Worm (Caenorhabditis elegans) whole organism, young adult: Measurements from ENCODE around the gene Y57G11C.43.

Experiments
- B0019.2 ChIP-seq: fragments of 200-800 bp; sonication (Bioruptor generic); conservative IDR thresholded peaks from 2 replicates; pipeline ENCODE4 v1.3.6; 2022; ENCODE audit warnings: missing genetic modification reagents, missing genetic modification characterization, missing compliant biosample characterization
- F22D6.2 ChIP-seq: sonication (generic microtip); optimal IDR thresholded peaks from 2 replicates; lab custom pipeline; 2016; ENCODE audit warnings: mild to moderate bottlenecking, missing genetic modification characterization, missing compliant biosample characterization
- F39B2.1 ChIP-seq: fragments of 200-800 bp; sonication (Bioruptor generic); IDR thresholded peaks from 2 replicates; pipeline ENCODE4 v1.3.6; 2022; ENCODE audit warnings: missing genetic modification reagents, missing genetic modification characterization, missing compliant biosample characterization
- F49E8.2 ChIP-seq: sonication (generic microtip); optimal IDR thresholded peaks from 3 replicates; lab custom pipeline; 2017; ENCODE audit warnings: missing genetic modification characterization, mild to moderate bottlenecking, missing compliant biosample characterization, antibody characterized with exemption, moderate library complexity; ENCODE audit not compliant: insufficient read depth
- F55B11.4 ChIP-seq: sonication (generic microtip); optimal IDR thresholded peaks from 2 replicates; lab custom pipeline; 2016; ENCODE audit warnings: missing compliant biosample characterization, missing genetic modification characterization, borderline replicate concordance; ENCODE audit not compliant: insufficient read depth
- F57C9.4 ChIP-seq: sonication (generic microtip); optimal IDR thresholded peaks from 2 replicates; lab custom pipeline; 2017; ENCODE audit warnings: mild to moderate bottlenecking, missing genetic modification characterization, missing compliant biosample characterization
- T07F8.4 ChIP-seq: sonication (generic microtip); optimal IDR thresholded peaks from 2 replicates; lab custom pipeline; 2016; ENCODE audit warnings: mild to moderate bottlenecking, missing genetic modification characterization, moderate library complexity, missing compliant biosample characterization
- Y56A3A.18 ChIP-seq: fragments of 200-800 bp; sonication (Bioruptor generic); IDR thresholded peaks from 2 replicates; pipeline ENCODE4 v1.3.6; 2022; ENCODE audit warnings: missing genetic modification reagents, missing genetic modification characterization, missing compliant biosample characterization
- ZK185.1 ChIP-seq: sonication (generic microtip); optimal IDR thresholded peaks from 2 replicates; lab custom pipeline; 2016; ENCODE audit warnings: mild to moderate bottlenecking, missing genetic modification characterization, missing compliant biosample characterization; ENCODE audit not compliant: poor library complexity, severe bottlenecking
- akir-1 ChIP-seq: fragments of 200-800 bp; sonication (Bioruptor generic); optimal IDR thresholded peaks from 2 replicates; lab custom pipeline; 2018; ENCODE audit warnings: mild to moderate bottlenecking, missing genetic modification characterization, moderate library complexity, missing compliant biosample characterization
- aptf-2 ChIP-seq: fragments of 200-800 bp; sonication (Bioruptor generic); conservative IDR thresholded peaks from 2 replicates; pipeline ENCODE4 v1.3.6; 2022; ENCODE audit warnings: missing genetic modification reagents, missing genetic modification characterization, missing compliant biosample characterization
- aptf-3 ChIP-seq: fragments of 200-800 bp; sonication (Bioruptor generic); IDR thresholded peaks from 2 replicates; pipeline ENCODE4 v1.3.6; 2022; ENCODE audit warnings: missing genetic modification characterization, missing compliant biosample characterization
- bed-1 ChIP-seq: fragments of 200-800 bp; sonication (Bioruptor generic); IDR thresholded peaks from 2 replicates; pipeline ENCODE4 v1.3.6; 2022; ENCODE audit warnings: missing genetic modification reagents, missing genetic modification characterization, missing compliant biosample characterization
- bed-2 ChIP-seq: fragments of 200-800 bp; sonication (Bioruptor generic); IDR thresholded peaks from 2 replicates; pipeline ENCODE4 v1.3.6; 2022; ENCODE audit warnings: missing genetic modification reagents, missing genetic modification characterization, missing compliant biosample characterization
- cebp-1 ChIP-seq, 2 experiments: fragments of 200-800 bp in 1 of 2; sonication (Bioruptor generic) in 1 of 2; sonication (generic microtip) in 1 of 2; IDR thresholded peaks in 1 of 2; optimal IDR thresholded peaks in 1 of 2; 2 replicates each; pipeline versions ENCODE4 v1.3.6 to Lab custom; 2017 to 2022; ENCODE audit warnings: missing compliant biosample characterization in 2 of 2, missing genetic modification characterization in 2 of 2, mild to moderate bottlenecking in 1 of 2, missing genetic modification reagents in 1 of 2, moderate library complexity in 1 of 2
- ceh-40 ChIP-seq: fragments of 200-800 bp; sonication (Bioruptor generic); IDR thresholded peaks from 2 replicates; pipeline ENCODE4 v1.3.6; 2022; ENCODE audit warnings: missing genetic modification characterization, missing compliant biosample characterization
- ceh-58 ChIP-seq: fragments of 200-800 bp; sonication (Bioruptor generic); IDR thresholded peaks from 2 replicates; pipeline ENCODE4 v1.3.6; 2022; ENCODE audit warnings: missing genetic modification characterization, missing compliant biosample characterization
- dpff-1 ChIP-seq: sonication (generic microtip); optimal IDR thresholded peaks from 2 replicates; lab custom pipeline; 2017; ENCODE audit warnings: mild to moderate bottlenecking, missing genetic modification characterization, missing compliant biosample characterization
- efl-1 ChIP-seq: fragments of 150-350 bp; optimal IDR thresholded peaks from 2 replicates; lab custom pipeline; 2014; ENCODE audit warnings: missing biosample characterization, missing genetic modification reagents, missing genetic modification characterization
- egl-44 ChIP-seq: fragments of 200-800 bp; sonication (Bioruptor generic); IDR thresholded peaks from 2 replicates; pipeline ENCODE4 v1.3.6; 2022; ENCODE audit warnings: missing genetic modification reagents, missing genetic modification characterization, missing compliant biosample characterization
- ekl-4 ChIP-seq: fragments of 200-800 bp; sonication (Bioruptor generic); IDR thresholded peaks from 2 replicates; pipeline ENCODE4 v1.3.6; 2022; ENCODE audit warnings: missing genetic modification reagents, missing genetic modification characterization, missing compliant biosample characterization
- fkh-3 ChIP-seq: sonication (generic microtip); optimal IDR thresholded peaks from 2 replicates; lab custom pipeline; 2016; ENCODE audit warnings: mild to moderate bottlenecking, missing genetic modification characterization, missing compliant biosample characterization
- gei-17 ChIP-seq: fragments of 200-800 bp; sonication (Bioruptor generic); optimal IDR thresholded peaks from 2 replicates; lab custom pipeline; 2018; ENCODE audit warnings: mild to moderate bottlenecking, missing genetic modification characterization, missing compliant biosample characterization
- hlh-12 ChIP-seq: sonication (generic microtip); optimal IDR thresholded peaks from 2 replicates; lab custom pipeline; 2016; ENCODE audit warnings: missing genetic modification characterization, missing compliant biosample characterization
- hrde-1 ChIP-seq: sonication (generic microtip); optimal IDR thresholded peaks from 2 replicates; lab custom pipeline; 2016; ENCODE audit warnings: missing genetic modification characterization, mild to moderate bottlenecking, missing compliant biosample characterization, moderate library complexity, missing genotype, missing genetic modification reagents, borderline replicate concordance
- lag-1 ChIP-seq: fragments of 200-800 bp; sonication (Bioruptor generic); IDR thresholded peaks from 2 replicates; pipeline ENCODE4 v1.3.6; 2022; ENCODE audit warnings: missing genetic modification reagents, missing genetic modification characterization, missing compliant biosample characterization
- lin-35 ChIP-seq, 3 experiments: fragments of 150-350 bp in 2 of 3; sonication (generic microtip) in 1 of 3; optimal IDR thresholded peaks; 2 replicates each; lab custom pipeline; 2014 to 2018; ENCODE audit warnings: missing biosample characterization in 3 of 3, missing genetic modification characterization in 3 of 3, missing genetic modification reagents in 3 of 3
- lir-1 ChIP-seq: fragments of 200-800 bp; sonication (Bioruptor generic); conservative IDR thresholded peaks from 2 replicates; pipeline ENCODE4 v1.3.6; 2022; ENCODE audit warnings: missing genetic modification reagents, missing genetic modification characterization, missing compliant biosample characterization
- lsy-27 ChIP-seq: sonication (generic microtip); optimal IDR thresholded peaks from 2 replicates; lab custom pipeline; 2017; ENCODE audit warnings: missing genetic modification characterization, mild to moderate bottlenecking, missing compliant biosample characterization, antibody characterized with exemption, missing genotype, borderline replicate concordance; ENCODE audit not compliant: insufficient read depth
- madf-6 ChIP-seq: fragments of 200-800 bp; sonication (Bioruptor generic); IDR thresholded peaks from 2 replicates; pipeline ENCODE4 v1.3.6; 2022; ENCODE audit warnings: missing genetic modification reagents, missing genetic modification characterization, missing compliant biosample characterization
- madf-8 ChIP-seq: fragments of 200-800 bp; sonication (Bioruptor generic); conservative IDR thresholded peaks from 2 replicates; pipeline ENCODE4 v1.3.6; 2022; ENCODE audit warnings: missing genetic modification reagents, missing genetic modification characterization, missing compliant biosample characterization
- nfya-2 ChIP-seq: fragments of 200-800 bp; sonication (Bioruptor generic); IDR thresholded peaks from 2 replicates; pipeline ENCODE4 v1.3.6; 2022; ENCODE audit warnings: missing genetic modification reagents, missing genetic modification characterization, missing compliant biosample characterization
- nhr-120 ChIP-seq: fragments of 200-800 bp; sonication (Bioruptor generic); IDR thresholded peaks from 2 replicates; pipeline ENCODE4 v1.3.6; 2022; ENCODE audit warnings: missing genetic modification characterization, missing compliant biosample characterization
- pbrm-1 ChIP-seq: fragments of 200-800 bp; sonication (Bioruptor generic); IDR thresholded peaks from 2 replicates; pipeline ENCODE4 v1.3.6; 2022; ENCODE audit warnings: missing genetic modification reagents, missing genetic modification characterization, missing compliant biosample characterization
- rec-8 ChIP-seq, 2 experiments: sonication (generic microtip); optimal IDR thresholded peaks; 2 replicates each; lab custom pipeline; 2016; ENCODE audit warnings: mild to moderate bottlenecking in 2 of 2, missing genetic modification characterization in 2 of 2, missing genetic modification reagents in 2 of 2, missing genotype in 2 of 2, missing biosample characterization in 1 of 2, missing compliant biosample characterization in 1 of 2, moderate library complexity in 1 of 2
- sdz-38 ChIP-seq: sonication (generic microtip); optimal IDR thresholded peaks from 2 replicates; lab custom pipeline; 2016; ENCODE audit warnings: missing genotype, missing genetic modification characterization, missing compliant biosample characterization
- sea-2 ChIP-seq: fragments of 200-800 bp; sonication (Bioruptor generic); IDR thresholded peaks from 2 replicates; pipeline ENCODE4 v1.3.6; 2022; ENCODE audit warnings: missing genetic modification characterization, missing compliant biosample characterization
- snpc-1.1 ChIP-seq: sonication (generic microtip); optimal IDR thresholded peaks from 2 replicates; lab custom pipeline; 2017; ENCODE audit warnings: missing genetic modification characterization, mild to moderate bottlenecking, missing compliant biosample characterization, antibody characterized with exemption, moderate library complexity, missing genotype, missing genetic modification reagents; ENCODE audit not compliant: insufficient read depth
- somi-1 ChIP-seq: fragments of 200-800 bp; sonication (Bioruptor generic); optimal IDR thresholded peaks from 2 replicates; lab custom pipeline; 2018; ENCODE audit warnings: mild to moderate bottlenecking, missing genetic modification characterization, missing compliant biosample characterization
- tbx-9 ChIP-seq: sonication (generic microtip); optimal IDR thresholded peaks from 2 replicates; lab custom pipeline; 2016; ENCODE audit warnings: borderline replicate concordance, missing genetic modification characterization, inconsistent platforms, missing compliant biosample characterization
- tlf-1 ChIP-seq: fragments of 200-800 bp; sonication (Bioruptor generic); optimal IDR thresholded peaks from 2 replicates; lab custom pipeline; 2018; ENCODE audit warnings: mild to moderate bottlenecking, missing genetic modification characterization, missing compliant biosample characterization
- unc-62 ChIP-seq: fragments of 150-350 bp; optimal IDR thresholded peaks from 2 replicates; lab custom pipeline; 2014; ENCODE audit warnings: missing biosample characterization, missing genetic modification reagents, missing genetic modification characterization
- xnd-1 ChIP-seq: sonication (generic microtip); optimal IDR thresholded peaks from 2 replicates; lab custom pipeline; 2016; ENCODE audit warnings: missing genotype, missing genetic modification reagents, missing genetic modification characterization, missing compliant biosample characterization
- zim-3 ChIP-seq: sonication (generic microtip); optimal IDR thresholded peaks from 2 replicates; lab custom pipeline; 2017; ENCODE audit warnings: mild to moderate bottlenecking, missing genetic modification characterization, moderate library complexity, missing compliant biosample characterization
- ztf-22 ChIP-seq: fragments of 200-800 bp; sonication (Bioruptor generic); optimal IDR thresholded peaks from 2 replicates; lab custom pipeline; 2018; ENCODE audit warnings: mild to moderate bottlenecking, missing genetic modification characterization, moderate library complexity, missing compliant biosample characterization
- ztf-3 ChIP-seq: fragments of 200-800 bp; sonication (Bioruptor generic); optimal IDR thresholded peaks from 2 replicates; lab custom pipeline; 2018; ENCODE audit warnings: mild to moderate bottlenecking, missing genetic modification characterization, missing compliant biosample characterization
- ztf-6 ChIP-seq: fragments of 200-800 bp; sonication (Bioruptor generic); IDR thresholded peaks from 2 replicates; pipeline ENCODE4 v1.3.6; 2022; ENCODE audit warnings: missing genetic modification reagents, missing genetic modification characterization, missing compliant biosample characterization

Y57G11C.43 gene

ce11 chrIV:14767693-14768251, 1.5 kb upstream of the Y57G11C.43 start, which contains the start of the genes mrps-7 and Y57G11C.3 (continued):
- TF ChIP-seq nhr-120 (GFP tag; lab: Robert Waterston, UW) (no peak), lin-35 (GFP tag; optimal IDR thresholded peaks at IDR 0.05; lab: Kevin White, UChicago) (peak in 2 of 3 experiments; percentile 12 to 83), B0019.2 (GFP tag; lab: Robert Waterston, UW) (no peak), lsy-27 (tag; lab: Kevin White, UChicago) (no peak), ztf-6 (GFP tag; lab: Robert Waterston, UW) (no peak), aptf-3 (GFP tag; lab: Robert Waterston, UW) (no peak), hrde-1 (tag; lab: Kevin White, UChicago) (no peak), unc-62 (GFP tag; lab: Kevin White, UChicago) (no peak), akir-1 (GFP tag; lab: Kevin White, UChicago) (no peak), F49E8.2 (tag; lab: Kevin White, UChicago) (peak; percentile 67), tbx-9 (tag; lab: Kevin White, UChicago) (no peak), rec-8 (tag; optimal IDR thresholded peaks at IDR 0.05; lab: Kevin White, UChicago) (no peak), dpff-1 (tag; lab: Kevin White, UChicago) (no peak), F22D6.2 (no peak), bed-2 (no peak), T07F8.4 (tag; lab: Kevin White, UChicago) (no peak), nfya-2 (GFP tag; lab: Robert Waterston, UW) (no peak), bed-1 (GFP tag; lab: Robert Waterston, UW) (no peak), gei-17 (no peak), egl-44 (GFP tag; lab: Robert Waterston, UW) (no peak), F55B11.4 (tag; lab: Kevin White, UChicago) (no peak), tlf-1 (GFP tag; lab: Kevin White, UChicago) (peak; percentile 20), Y56A3A.18 (GFP tag; lab: Robert Waterston, UW) (no peak), pbrm-1 (GFP tag; lab: Robert Waterston, UW) (peak; percentile 79), ekl-4 (GFP tag; lab: Robert Waterston, UW) (peak; percentile 58; the same call in 1 of the 2 replicates), ztf-3 (GFP tag; lab: Kevin White, UChicago) (no peak), aptf-2 (GFP tag; lab: Robert Waterston, UW) (no peak), efl-1 (GFP tag; lab: Kevin White, UChicago) (peak; percentile 54), F39B2.1 (no peak), lag-1 (GFP tag; lab: Robert Waterston, UW) (no peak), madf-8 (GFP tag; lab: Robert Waterston, UW) (peak; percentile 56), xnd-1 (tag; lab: Kevin White, UChicago) (peak; percentile 12), sea-2 (GFP tag; lab: Robert Waterston, UW) (no peak), hlh-12 (tag; lab: Kevin White, UChicago) (no peak), fkh-3 (tag; lab: Kevin White, UChicago) (no peak), ZK185.1 (tag; lab: Kevin White, UChicago) (peak; percentile 78), ceh-40 (GFP tag; lab: Robert Waterston, UW) (no peak), zim-3 (tag; lab: Kevin White, UChicago) (no peak), ceh-58 (no peak), sdz-38 (tag; lab: Kevin White, UChicago) (no peak), madf-6 (GFP tag; lab: Robert Waterston, UW) (peak; percentile 73), somi-1 (no peak), ztf-22 (GFP tag; lab: Kevin White, UChicago) (no peak), F57C9.4 (tag; lab: Kevin White, UChicago) (no peak), lir-1 (peak; percentile 58; the same call in 1 of the 2 replicates), snpc-1.1 (peak; percentile 60), cebp-1 (GFP tag; IDR thresholded peaks at IDR 0.05; lab: Robert Waterston, UW) (peak; percentile 93), cebp-1 (tag; optimal IDR thresholded peaks at IDR 0.05; lab: Kevin White, UChicago) (peak; percentile 96)
